Fruit fly (Drosophila melanogaster) whole organism, adult: ENCODE results near the gene Rcd5.

ENCODE experiments used
- CG11617 ChIP-seq: fragments of 200-800 bp; sonication (Bioruptor generic); optimal IDR thresholded peaks from 2 replicates; lab custom pipeline; 2017; ENCODE audit warnings: mild to moderate bottlenecking, missing biosample characterization, missing genetic modification reagents, missing genetic modification characterization
- CG12768 ChIP-seq: fragments of 200-800 bp; sonication (Bioruptor generic); optimal IDR thresholded peaks from 2 replicates; lab custom pipeline; 2017; ENCODE audit warnings: missing biosample characterization, missing genetic modification characterization, mild to moderate bottlenecking, moderate library complexity, missing genetic modification reagents
- CG14711 ChIP-seq: fragments of 200-800 bp; sonication (Bioruptor generic); optimal IDR thresholded peaks from 2 replicates; lab custom pipeline; 2018; ENCODE audit warnings: missing biosample characterization, mild to moderate bottlenecking, missing genetic modification characterization, moderate library complexity
- CG1620 ChIP-seq: fragments of 200-800 bp; sonication (Bioruptor generic); optimal IDR thresholded peaks from 2 replicates; lab custom pipeline; 2016; ENCODE audit warnings: missing biosample characterization, missing genetic modification characterization
- CG33017 ChIP-seq: fragments of 200-800 bp; sonication (Bioruptor generic); optimal IDR thresholded peaks from 2 replicates; lab custom pipeline; 2018; ENCODE audit warnings: missing biosample characterization, mild to moderate bottlenecking, missing genetic modification characterization, moderate library complexity
- CG5204 ChIP-seq: fragments of 200-800 bp; sonication (Bioruptor generic); optimal IDR thresholded peaks from 2 replicates; lab custom pipeline; 2016; ENCODE audit warnings: missing biosample characterization, missing genetic modification characterization
- CG7045 ChIP-seq: fragments of 200-800 bp; sonication (Bioruptor generic); optimal IDR thresholded peaks from 2 replicates; lab custom pipeline; 2017; ENCODE audit warnings: missing biosample characterization, mild to moderate bottlenecking, missing genetic modification characterization
- CG7101 ChIP-seq: fragments of 200-800 bp; sonication (Bioruptor generic); optimal IDR thresholded peaks from 2 replicates; lab custom pipeline; 2018; ENCODE audit warnings: missing biosample characterization, mild to moderate bottlenecking, missing genetic modification characterization, moderate library complexity
- Clk ChIP-seq: fragments of 200-800 bp; sonication (Bioruptor generic); optimal IDR thresholded peaks from 2 replicates; lab custom pipeline; 2017; ENCODE audit warnings: missing biosample characterization, missing genetic modification characterization
- Crg-1 ChIP-seq: fragments of 200-800 bp; sonication (Bioruptor generic); optimal IDR thresholded peaks from 2 replicates; lab custom pipeline; 2016; ENCODE audit warnings: missing biosample characterization, missing genetic modification characterization
- Hr96 ChIP-seq: fragments of 200-800 bp; sonication (Bioruptor generic); optimal IDR thresholded peaks from 2 replicates; lab custom pipeline; 2016; ENCODE audit warnings: missing biosample characterization, missing genetic modification characterization
- Mnt ChIP-seq: fragments of 200-800 bp; sonication (Bioruptor generic); optimal IDR thresholded peaks from 2 replicates; lab custom pipeline; 2016; ENCODE audit warnings: missing biosample characterization, mild to moderate bottlenecking, missing genetic modification characterization
- bab1 ChIP-seq: fragments of 200-800 bp; sonication (Bioruptor generic); optimal IDR thresholded peaks from 3 replicates; lab custom pipeline; 2019; ENCODE audit warnings: missing biosample characterization, mild to moderate bottlenecking, missing genetic modification characterization, moderate library complexity
- cic ChIP-seq: fragments of 200-800 bp; sonication (Bioruptor generic); optimal IDR thresholded peaks from 2 replicates; lab custom pipeline; 2017; ENCODE audit warnings: missing biosample characterization, mild to moderate bottlenecking, missing genetic modification characterization, moderate library complexity
- cnc ChIP-seq, 2 experiments: fragments of >200 bp; optimal IDR thresholded peaks; 2 replicates each; lab custom pipeline; 2017
- kay ChIP-seq: fragments of 200-800 bp; sonication (Bioruptor generic); peaks from one replicate; lab custom pipeline; 2016; ENCODE audit warnings: missing biosample characterization, missing genetic modification characterization, borderline replicate concordance
- ovo ChIP-seq: fragments of 200-800 bp; sonication (Bioruptor generic); optimal IDR thresholded peaks from 2 replicates; lab custom pipeline; 2016; ENCODE audit warnings: missing biosample characterization, missing genetic modification characterization
- pad ChIP-seq: fragments of 200-800 bp; sonication (Bioruptor generic); optimal IDR thresholded peaks from 3 replicates; lab custom pipeline; 2017; ENCODE audit warnings: missing biosample characterization, missing genetic modification characterization, mild to moderate bottlenecking, moderate library complexity, missing genetic modification reagents
- tj ChIP-seq: fragments of 200-800 bp; sonication (Bioruptor generic); optimal IDR thresholded peaks from 3 replicates; lab custom pipeline; 2017; ENCODE audit warnings: missing biosample characterization, mild to moderate bottlenecking, missing genetic modification characterization, moderate library complexity
- toe ChIP-seq: fragments of 200-800 bp; sonication (Bioruptor generic); optimal IDR thresholded peaks from 2 replicates; lab custom pipeline; 2016; ENCODE audit warnings: missing biosample characterization, missing genetic modification characterization

Gene Rcd5

dm6 chr3L:4061921-4062474 is 21.7 kb downstream of the Rcd5 start, which contains the start of gene dib:
Gene dib (plus strand): TSS chr3L:4062292.
- TF ChIP-seq CG12768 (GFP tag; lab: Kevin White, UChicago) (no peak), bab1 (GFP tag; lab: Kevin White, UChicago) (peak; percentile 47), tj (peak; percentile 91), pad (GFP tag; lab: Kevin White, UChicago) (peak; percentile 73)

- peak; percentile 61 for TF ChIP-seq Mnt (GFP tag; lab: Kevin White, UChicago)
- TF ChIP-seq CG7045 (GFP tag; lab: Kevin White, UChicago): no peak
- TF ChIP-seq CG1620: no peak
- no peak for TF ChIP-seq CG14711 (tag; lab: Kevin White, UChicago)
- TF ChIP-seq toe (GFP tag; lab: Kevin White, UChicago): peak; percentile 0
- TF ChIP-seq kay: peak; percentile 82
- TF ChIP-seq CG33017 (tag; lab: Kevin White, UChicago): no peak
- TF ChIP-seq cic (GFP tag; lab: Kevin White, UChicago): peak; percentile 88
- TF ChIP-seq cnc (optimal IDR thresholded peaks at IDR 0.05; lab: Kevin White, UChicago): no peak
- TF ChIP-seq Hr96 (GFP tag; lab: Kevin White, UChicago): peak; percentile 26
- TF ChIP-seq CG5204 (GFP tag; lab: Kevin White, UChicago): no peak
- TF ChIP-seq CG11617 (GFP tag; lab: Kevin White, UChicago): no peak
- peak; percentile 83 for TF ChIP-seq CG12768 (GFP tag; lab: Kevin White, UChicago)
- no peak for TF ChIP-seq ovo (GFP tag; lab: Kevin White, UChicago)
These were observed 28.0 kb downstream of the Rcd5 start for dm6 chr3L:4068368-4068767.

DNA sequence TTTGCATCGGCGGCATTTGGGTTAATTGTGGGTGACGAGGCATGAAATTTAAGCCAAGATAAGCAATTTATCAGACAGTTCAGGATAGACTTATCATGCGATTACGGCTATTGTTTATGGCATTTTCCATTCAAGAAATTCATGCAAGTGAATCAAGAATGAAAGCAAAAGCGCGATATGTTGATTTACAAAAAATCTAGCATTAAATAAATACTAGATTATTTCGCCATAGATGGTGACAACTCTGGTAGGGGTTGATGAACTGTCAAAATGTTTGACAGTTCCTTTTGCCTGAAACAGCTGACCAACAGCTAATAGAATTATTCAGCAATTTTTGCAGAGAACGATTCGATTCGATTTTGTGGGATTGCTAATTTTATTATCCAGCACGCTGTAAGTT is 28.7 kb downstream of the Rcd5 start, which contains the start of gene CG32259:
CG32259 (plus strand) TSS at position 301 of the 400 bp plus-strand sequence.
- no peak for TF ChIP-seq toe (GFP tag; lab: Kevin White, UChicago)
- no peak for TF ChIP-seq cnc (optimal IDR thresholded peaks at IDR 0.05; lab: Kevin White, UChicago)
- TF ChIP-seq CG14711 (tag; lab: Kevin White, UChicago): peak; percentile 42
- peak; percentile 33 for TF ChIP-seq kay
- TF ChIP-seq tj: peak; percentile 83

- TF ChIP-seq Mnt (GFP tag; lab: Kevin White, UChicago) (no peak), CG7101 (tag; lab: Kevin White, UChicago) (peak; percentile 82), bab1 (GFP tag; lab: Kevin White, UChicago) (peak; percentile 47), kay (peak; percentile 26), Hr96 (GFP tag; lab: Kevin White, UChicago) (peak; percentile 19), ovo (GFP tag; lab: Kevin White, UChicago) (no peak), cic (GFP tag; lab: Kevin White, UChicago) (peak; percentile 1), tj (peak; percentile 17), CG14711 (tag; lab: Kevin White, UChicago) (peak; percentile 76), CG33017 (tag; lab: Kevin White, UChicago) (peak; percentile 81), CG12768 (GFP tag; lab: Kevin White, UChicago) (peak; percentile 74), CG1620 (no peak)
These were observed 30.1 kb downstream of the Rcd5 start for dm6 chr3L:4070221-4070995.

DNA sequence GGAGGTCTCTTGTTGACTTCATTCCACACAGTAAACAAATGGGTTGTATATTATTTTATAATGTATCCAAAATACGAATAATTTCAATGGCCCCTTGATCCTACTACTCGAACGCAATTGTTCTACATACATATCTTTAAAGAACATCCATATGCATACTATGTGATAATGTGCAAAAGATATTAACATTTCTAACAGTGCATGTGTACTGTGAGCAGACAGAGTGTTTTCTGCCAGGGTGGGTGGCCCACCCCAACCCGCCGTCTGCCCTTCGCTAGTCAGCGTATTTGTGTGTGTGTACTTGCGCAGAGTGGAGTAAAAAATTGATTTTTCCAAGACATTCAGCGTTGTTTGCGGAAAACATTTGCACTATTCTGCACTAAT is 30.7 kb downstream of the Rcd5 start:
- no peak for TF ChIP-seq cnc (optimal IDR thresholded peaks at IDR 0.05; lab: Kevin White, UChicago)
- TF ChIP-seq kay: no peak
- TF ChIP-seq CG7101 (tag; lab: Kevin White, UChicago): peak; percentile 52
- peak; percentile 43 for TF ChIP-seq CG12768 (GFP tag; lab: Kevin White, UChicago)
- TF ChIP-seq CG14711 (tag; lab: Kevin White, UChicago): peak; percentile 72
- no peak for TF ChIP-seq pad (GFP tag; lab: Kevin White, UChicago)
- peak; percentile 82 for TF ChIP-seq CG5204 (GFP tag; lab: Kevin White, UChicago)
- no peak for TF ChIP-seq Hr96 (GFP tag; lab: Kevin White, UChicago)
- TF ChIP-seq CG33017 (tag; lab: Kevin White, UChicago): peak; percentile 22
- TF ChIP-seq CG7045 (GFP tag; lab: Kevin White, UChicago): peak; percentile 66
- no peak for TF ChIP-seq tj
- peak; percentile 1 for TF ChIP-seq Crg-1 (GFP tag; lab: Kevin White, UChicago)
- peak; percentile 41 for TF ChIP-seq Clk (GFP tag; lab: Kevin White, UChicago)
- peak; percentile 72 for TF ChIP-seq toe (GFP tag; lab: Kevin White, UChicago)
- no peak for TF ChIP-seq cic (GFP tag; lab: Kevin White, UChicago)
- no peak for TF ChIP-seq bab1 (GFP tag; lab: Kevin White, UChicago)
- TF ChIP-seq CG1620: peak; percentile 9
- peak; percentile 10 for TF ChIP-seq CG11617 (GFP tag; lab: Kevin White, UChicago)
- TF ChIP-seq ovo (GFP tag; lab: Kevin White, UChicago): no peak
- TF ChIP-seq Mnt (GFP tag; lab: Kevin White, UChicago): no peak

- TF ChIP-seq Mnt (GFP tag; lab: Kevin White, UChicago) (peak; percentile 83), tj (peak; percentile 73), cic (GFP tag; lab: Kevin White, UChicago) (peak; percentile 34), CG14711 (tag; lab: Kevin White, UChicago) (peak; percentile 14), bab1 (GFP tag; lab: Kevin White, UChicago) (peak; percentile 32), CG1620 (no peak), ovo (GFP tag; lab: Kevin White, UChicago) (peak; percentile 15), toe (GFP tag; lab: Kevin White, UChicago) (no peak), Clk (GFP tag; lab: Kevin White, UChicago) (peak; percentile 48), CG5204 (GFP tag; lab: Kevin White, UChicago) (no peak), cnc (optimal IDR thresholded peaks at IDR 0.05; lab: Kevin White, UChicago) (no peak), kay (no peak), Crg-1 (GFP tag; lab: Kevin White, UChicago) (no peak), Hr96 (GFP tag; lab: Kevin White, UChicago) (peak; percentile 31), CG11617 (GFP tag; lab: Kevin White, UChicago) (no peak), CG33017 (tag; lab: Kevin White, UChicago) (peak; percentile 75), pad (GFP tag; lab: Kevin White, UChicago) (no peak), CG7045 (GFP tag; lab: Kevin White, UChicago) (peak; percentile 9), CG7101 (tag; lab: Kevin White, UChicago) (peak; percentile 42), CG12768 (GFP tag; lab: Kevin White, UChicago) (peak; percentile 58)
These were observed 31.3 kb downstream of the Rcd5 start, which contains the start of gene wit for dm6 chr3L:4071561-4072049. Gene wit (minus strand): TSS chr3L:4071717.
